Fruit fly (Drosophila melanogaster) whole organism, embryonic: Measurements from ENCODE around the gene kat80.

Experiments used
- Bgb ChIP-seq: fragments of 200-800 bp; sonication (Bioruptor generic); IDR thresholded peaks from 2 replicates; pipeline ENCODE4 v1.3.6; 2022; ENCODE audit warnings: missing biosample characterization, missing genetic modification characterization; ENCODE audit not compliant: partially characterized antibody
- CG10979 ChIP-seq: fragments of 200-800 bp; sonication (Bioruptor generic); optimal IDR thresholded peaks from 2 replicates; lab custom pipeline; 2018; ENCODE audit warnings: missing biosample characterization, mild to moderate bottlenecking, missing genetic modification characterization, moderate library complexity
- CG11695 ChIP-seq: fragments of 200-800 bp; sonication (Bioruptor generic); IDR thresholded peaks from 3 replicates; pipeline ENCODE4 v1.3.6; 2022; ENCODE audit warnings: missing biosample characterization, missing genetic modification characterization
- CG12391 ChIP-seq: fragments of 200-800 bp; sonication (Bioruptor generic); optimal IDR thresholded peaks from 3 replicates; lab custom pipeline; 2018; ENCODE audit warnings: missing biosample characterization, mild to moderate bottlenecking, missing genetic modification characterization, moderate library complexity
- CG14014 ChIP-seq: fragments of 200-800 bp; sonication (Bioruptor generic); IDR thresholded peaks from 2 replicates; pipeline ENCODE4 v1.3.6; 2022; ENCODE audit warnings: missing biosample characterization, missing genetic modification characterization
- CG14441 ChIP-seq: fragments of 200-800 bp; sonication (Bioruptor generic); IDR thresholded peaks from 2 replicates; pipeline ENCODE4 v1.3.6; 2022; ENCODE audit warnings: missing biosample characterization, missing genetic modification characterization
- CG14710 ChIP-seq: fragments of 200-800 bp; sonication (Bioruptor generic); optimal IDR thresholded peaks from 3 replicates; lab custom pipeline; 2019; ENCODE audit warnings: missing biosample characterization, mild to moderate bottlenecking, missing genetic modification characterization, moderate library complexity
- CG15269 ChIP-seq: fragments of 200-800 bp; sonication (Bioruptor generic); optimal IDR thresholded peaks from 2 replicates; lab custom pipeline; 2018; ENCODE audit warnings: missing biosample characterization, mild to moderate bottlenecking, missing genetic modification characterization, moderate library complexity
- CG15514 ChIP-seq: fragments of 200-800 bp; sonication (Bioruptor generic); optimal IDR thresholded peaks from 3 replicates; lab custom pipeline; 2017; ENCODE audit warnings: missing biosample characterization, missing genetic modification characterization, mild to moderate bottlenecking, moderate library complexity, missing genetic modification reagents
- CG16813 ChIP-seq: fragments of 200-800 bp; sonication (Bioruptor generic); IDR thresholded peaks from 3 replicates; pipeline ENCODE4 v1.3.6; 2022; ENCODE audit warnings: missing biosample characterization, missing genetic modification characterization; ENCODE audit not compliant: partially characterized antibody
- CG17568 ChIP-seq: fragments of 200-800 bp; sonication (Bioruptor generic); optimal IDR thresholded peaks from 2 replicates; lab custom pipeline; 2018; ENCODE audit warnings: missing biosample characterization, mild to moderate bottlenecking, missing genetic modification characterization, moderate library complexity
- CG17829 ChIP-seq: fragments of 200-800 bp; optimal IDR thresholded peaks from 2 replicates; lab custom pipeline; 2019; ENCODE audit warnings: missing biosample characterization, mild to moderate bottlenecking, missing genetic modification characterization, moderate library complexity
- CG17912 ChIP-seq: fragments of 200-800 bp; sonication (Bioruptor generic); optimal IDR thresholded peaks from 2 replicates; lab custom pipeline; 2018; ENCODE audit warnings: missing biosample characterization, mild to moderate bottlenecking, missing genetic modification characterization
- CG31224 ChIP-seq: fragments of 200-800 bp; sonication (Bioruptor generic); IDR thresholded peaks from 2 replicates; pipeline ENCODE4 v1.3.6; 2022; ENCODE audit warnings: missing biosample characterization, missing genetic modification characterization
- CG4820 ChIP-seq: fragments of 200-800 bp; sonication (Bioruptor generic); optimal IDR thresholded peaks from 3 replicates; lab custom pipeline; 2016; ENCODE audit warnings: missing biosample characterization, missing genetic modification characterization
- CG6175 ChIP-seq: fragments of 200-800 bp; sonication (Bioruptor generic); IDR thresholded peaks from 3 replicates; pipeline ENCODE4 v1.3.6; 2022; ENCODE audit warnings: missing biosample characterization, missing genetic modification characterization
- CG6254 ChIP-seq: fragments of 200-800 bp; sonication (Bioruptor generic); optimal IDR thresholded peaks from 3 replicates; lab custom pipeline; 2017; ENCODE audit warnings: mild to moderate bottlenecking, missing biosample characterization, missing genetic modification reagents, missing genetic modification characterization
- CG7372 ChIP-seq: fragments of 200-800 bp; sonication (Bioruptor generic); IDR thresholded peaks from 2 replicates; pipeline ENCODE4 v1.3.6; 2022; ENCODE audit warnings: missing biosample characterization, missing genetic modification characterization
- CG7556 ChIP-seq: fragments of 200-800 bp; sonication (Bioruptor generic); optimal IDR thresholded peaks from 2 replicates; lab custom pipeline; 2017; ENCODE audit warnings: missing biosample characterization, mild to moderate bottlenecking, missing genetic modification characterization
- CG8290 ChIP-seq, 3 experiments: fragments of 200-800 bp; sonication (Bioruptor generic); optimal IDR thresholded peaks; 2 replicates each; lab custom pipeline; 2016 to 2019; ENCODE audit warnings: missing biosample characterization in 3 of 3, missing genetic modification characterization in 3 of 3, mild to moderate bottlenecking in 2 of 3, moderate library complexity in 1 of 3
- CG8478 ChIP-seq: fragments of >200 bp; optimal IDR thresholded peaks from 2 replicates; lab custom pipeline; 2018
- Chrac-16 ChIP-seq: fragments of 200-800 bp; sonication (Bioruptor generic); optimal IDR thresholded peaks from 3 replicates; lab custom pipeline; 2016; ENCODE audit warnings: missing biosample characterization, missing genetic modification characterization
- D19A ChIP-seq: fragments of 200-800 bp; optimal IDR thresholded peaks from 3 replicates; lab custom pipeline; 2019; ENCODE audit warnings: missing biosample characterization, mild to moderate bottlenecking, missing genetic modification characterization, moderate library complexity
- D19B ChIP-seq: fragments of 200-800 bp; sonication (Bioruptor generic); optimal IDR thresholded peaks from 2 replicates; lab custom pipeline; 2017; ENCODE audit warnings: missing biosample characterization, mild to moderate bottlenecking, missing genetic modification characterization
- Deaf1 ChIP-seq: fragments of 200-800 bp; optimal IDR thresholded peaks from 3 replicates; lab custom pipeline; 2019; ENCODE audit warnings: missing biosample characterization, mild to moderate bottlenecking, missing genetic modification characterization, moderate library complexity
- E2f2 ChIP-seq: fragments of 200-800 bp; sonication (Bioruptor generic); IDR thresholded peaks from 2 replicates; pipeline ENCODE4 v1.3.6; 2022; ENCODE audit warnings: missing biosample characterization, missing genetic modification characterization
- HLH54F ChIP-seq: fragments of 200-800 bp; sonication (Bioruptor generic); optimal IDR thresholded peaks from 3 replicates; lab custom pipeline; 2016; ENCODE audit warnings: missing biosample characterization, missing genetic modification characterization
- HLHmδ ChIP-seq: fragments of 200-800 bp; sonication (Bioruptor generic); optimal IDR thresholded peaks from 2 replicates; lab custom pipeline; 2018; ENCODE audit warnings: missing biosample characterization, mild to moderate bottlenecking, missing genetic modification characterization, moderate library complexity
- Hr39 ChIP-seq: fragments of >200 bp; optimal IDR thresholded peaks from 2 replicates; lab custom pipeline; 2017
- Hsf ChIP-seq: fragments of 200-800 bp; sonication (Bioruptor generic); optimal IDR thresholded peaks from 3 replicates; lab custom pipeline; 2016; ENCODE audit warnings: missing biosample characterization, missing genetic modification characterization
- NC2α ChIP-seq: fragments of 200-800 bp; sonication (Bioruptor generic); optimal IDR thresholded peaks from 2 replicates; lab custom pipeline; 2016; ENCODE audit warnings: missing biosample characterization, missing genetic modification characterization
- Nf-YA ChIP-seq: fragments of 200-800 bp; sonication (Bioruptor generic); IDR thresholded peaks from 2 replicates; pipeline ENCODE4 v1.3.6; 2022; ENCODE audit warnings: missing biosample characterization, missing genetic modification characterization
- Ptx1 ChIP-seq: fragments of 200-800 bp; sonication (Bioruptor generic); IDR thresholded peaks from 2 replicates; pipeline ENCODE4 v1.3.6; 2022; ENCODE audit warnings: missing biosample characterization, missing genetic modification characterization
- Scr ChIP-seq: fragments of 200-800 bp; sonication (Bioruptor generic); IDR thresholded peaks from 2 replicates; pipeline ENCODE4 v1.3.6; 2022; ENCODE audit warnings: missing biosample characterization, missing genetic modification characterization; ENCODE audit not compliant: partially characterized antibody
- Sry-δ ChIP-seq: fragments of 200-800 bp; sonication (Bioruptor generic); optimal IDR thresholded peaks from 2 replicates; lab custom pipeline; 2016; ENCODE audit warnings: missing biosample characterization, missing genetic modification characterization
- ase ChIP-seq: fragments of 200-800 bp; sonication (Bioruptor generic); IDR thresholded peaks from 3 replicates; pipeline ENCODE4 v1.3.6; 2022; ENCODE audit warnings: missing biosample characterization, missing genetic modification characterization
- bcd ChIP-seq: fragments of 200-800 bp; sonication (Bioruptor generic); optimal IDR thresholded peaks from 2 replicates; lab custom pipeline; 2017; ENCODE audit warnings: missing biosample characterization, mild to moderate bottlenecking, missing genetic modification characterization
- da ChIP-seq: fragments of 200-800 bp; sonication (Bioruptor generic); optimal IDR thresholded peaks from 2 replicates; lab custom pipeline; 2016; ENCODE audit warnings: missing biosample characterization, missing genetic modification characterization
- eve ChIP-seq, 2 experiments: fragments of >200 bp; optimal IDR thresholded peaks; 2 replicates each; lab custom pipeline; 2017; ENCODE audit warnings: missing biosample characterization in 2 of 2, missing genetic modification characterization in 2 of 2
- fd96Cb ChIP-seq: fragments of 200-800 bp; sonication (Bioruptor generic); optimal IDR thresholded peaks from 2 replicates; lab custom pipeline; 2018; ENCODE audit warnings: missing biosample characterization, mild to moderate bottlenecking, missing genetic modification characterization, moderate library complexity
- fru ChIP-seq: fragments of >200 bp; optimal IDR thresholded peaks from 2 replicates; lab custom pipeline; 2017
- inv ChIP-seq: fragments of 200-800 bp; sonication (Bioruptor generic); IDR thresholded peaks from 2 replicates; pipeline ENCODE4 v1.3.6; 2022; ENCODE audit warnings: missing biosample characterization, missing genetic modification characterization; ENCODE audit not compliant: partially characterized antibody
- kni ChIP-seq: fragments of 200-800 bp; sonication (Bioruptor generic); optimal IDR thresholded peaks from 3 replicates; lab custom pipeline; 2017; ENCODE audit warnings: mild to moderate bottlenecking, missing biosample characterization, missing genetic modification reagents, missing genetic modification characterization
- nom ChIP-seq: fragments of 200-800 bp; sonication (Bioruptor generic); optimal IDR thresholded peaks from 2 replicates; lab custom pipeline; 2017; ENCODE audit warnings: missing biosample characterization, missing genetic modification characterization, mild to moderate bottlenecking, moderate library complexity, missing genetic modification reagents
- pfk ChIP-seq: fragments of 200-800 bp; sonication (Bioruptor generic); optimal IDR thresholded peaks from 2 replicates; lab custom pipeline; 2018; ENCODE audit warnings: missing biosample characterization, mild to moderate bottlenecking, missing genetic modification characterization, moderate library complexity
- ro ChIP-seq: fragments of 200-800 bp; sonication (Bioruptor generic); IDR thresholded peaks from 2 replicates; pipeline ENCODE4 v1.3.6; 2022; ENCODE audit warnings: missing biosample characterization, missing genetic modification characterization
- sna ChIP-seq: fragments of 200-800 bp; sonication (Bioruptor generic); IDR thresholded peaks from 2 replicates; pipeline ENCODE4 v1.3.6; 2022; ENCODE audit warnings: missing biosample characterization, missing genetic modification characterization; ENCODE audit not compliant: partially characterized antibody
- tin ChIP-seq: fragments of 200-800 bp; sonication (Bioruptor generic); optimal IDR thresholded peaks from 3 replicates; lab custom pipeline; 2016; ENCODE audit warnings: missing biosample characterization, missing genetic modification characterization
- vnd ChIP-seq: fragments of 200-800 bp; sonication (Bioruptor generic); IDR thresholded peaks from 3 replicates; pipeline ENCODE4 v1.3.6; 2022; ENCODE audit warnings: missing biosample characterization, missing genetic modification characterization; ENCODE audit not compliant: partially characterized antibody
- zen2 ChIP-seq: fragments of 200-800 bp; sonication (Bioruptor generic); IDR thresholded peaks from 3 replicates; pipeline ENCODE4 v1.3.6; 2022; ENCODE audit warnings: missing biosample characterization, missing genetic modification characterization; ENCODE audit not compliant: partially characterized antibody

The kat80 gene

DNA sequence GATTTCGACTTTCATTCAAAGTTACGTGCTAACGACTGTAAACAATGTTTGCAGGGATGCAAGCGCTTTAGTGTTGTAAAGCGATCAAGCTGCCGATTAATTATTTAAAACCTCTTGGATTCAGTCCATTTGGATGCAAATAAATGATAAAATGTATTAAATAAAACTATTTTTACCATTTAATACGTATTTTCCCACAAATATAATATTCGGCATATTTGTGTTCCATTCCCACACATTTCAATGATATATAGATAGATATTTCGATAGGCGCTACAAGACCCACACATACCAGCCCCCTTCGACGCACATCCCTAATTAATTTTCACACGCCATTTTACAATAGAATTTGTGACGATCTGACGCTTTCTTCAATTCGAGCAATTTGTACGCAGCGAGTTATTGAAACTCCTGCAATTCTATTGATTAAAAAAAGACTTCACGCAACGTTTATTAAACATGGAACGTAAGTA is 12.5 kb upstream of the kat80 start, which contains the start of the genes CG32576 and caz (continued):
- TF ChIP-seq CG17568 (GFP tag; lab: Kevin White, UChicago) (peak; percentile 27), CG14441 (GFP tag; lab: Robert Waterston, UW) (no peak), CG16813 (GFP tag; lab: Robert Waterston, UW) (peak; percentile 64), CG31224 (GFP tag; lab: Robert Waterston, UW) (no peak), CG17912 (GFP tag; lab: Kevin White, UChicago) (no peak), CG10979 (tag; lab: Kevin White, UChicago) (peak; percentile 5), Bgb (peak; percentile 35), CG6254 (peak; percentile 3), Ptx1 (no peak), Scr (peak; percentile 76), Nf-YA (GFP tag; lab: Robert Waterston, UW) (no peak), Sry-δ (GFP tag; lab: Kevin White, UChicago) (peak; percentile 81), HLH54F (no peak), CG4820 (peak; percentile 18), D19B (GFP tag; lab: Kevin White, UChicago) (no peak), CG15269 (peak; percentile 22), CG17829 (tag; lab: Kevin White, UChicago) (peak; percentile 53), CG14014 (no peak), CG8290 (GFP tag; optimal IDR thresholded peaks at IDR 0.05; lab: Kevin White, UChicago) (no peak), CG8290 (tag; optimal IDR thresholded peaks at IDR 0.05; lab: Kevin White, UChicago) (peak in 1 of 2 experiments; percentile 33), Deaf1 (tag; lab: Kevin White, UChicago) (peak; percentile 12), E2f2 (GFP tag; lab: Robert Waterston, UW) (peak; percentile 51; the same call in 1 of the 2 replicates), bcd (no peak), CG7556 (GFP tag; lab: Kevin White, UChicago) (peak; percentile 32), CG11695 (GFP tag; lab: Robert Waterston, UW) (no peak), tin (peak; percentile 22), CG6175 (GFP tag; lab: Robert Waterston, UW) (no peak), kni (GFP tag; lab: Kevin White, UChicago) (no peak), inv (GFP tag; lab: Robert Waterston, UW) (peak; percentile 67; the same call in 1 of the 2 replicates), CG15514 (GFP tag; lab: Kevin White, UChicago) (peak; percentile 73), nom (GFP tag; lab: Kevin White, UChicago) (no peak), HLHmδ (GFP tag; lab: Kevin White, UChicago) (no peak), NC2α (GFP tag; lab: Kevin White, UChicago) (no peak), Chrac-16 (GFP tag; lab: Kevin White, UChicago) (peak; percentile 7), CG12391 (tag; lab: Kevin White, UChicago) (peak; percentile 61), Hr39 (lab: Kevin White, UChicago) (no peak), fru (lab: Kevin White, UChicago) (no peak), sna (GFP tag; lab: Robert Waterston, UW) (peak; percentile 56; the same call in 1 of the 2 replicates), fd96Cb (tag; lab: Kevin White, UChicago) (no peak), da (no peak), CG7372 (GFP tag; lab: Robert Waterston, UW) (no peak), Hsf (peak; percentile 4), vnd (GFP tag; lab: Robert Waterston, UW) (peak; percentile 56; the same call in 2 of the 3 replicates), eve (GFP tag; optimal IDR thresholded peaks at IDR 0.05; lab: Kevin White, UChicago) (peak in 1 of 2 experiments; percentile 82), ro (GFP tag; lab: Robert Waterston, UW) (no peak), ase (no peak), D19A (tag; lab: Kevin White, UChicago) (no peak), CG8478 (lab: Kevin White, UChicago) (no peak), pfk (GFP tag; lab: Kevin White, UChicago) (peak; percentile 93), zen2 (GFP tag; lab: Robert Waterston, UW) (no peak; the same call in 2 of the 3 replicates), CG14710 (tag; lab: Kevin White, UChicago) (peak; percentile 81)
